Worm (Caenorhabditis elegans): ENCODE results near the gene best-1.

ce11 chrIV:13082106-13082505 is 27.5 kb downstream of the best-1 start:
- TF ChIP-seq hnd-1 (tag; optimal IDR thresholded peaks at IDR 0.05) (no peak), hmbx-1 (tag; optimal IDR thresholded peaks at IDR 0.05) (no peak)

Data from whole organism, early embryonic.